Worm (Caenorhabditis elegans) whole organism, L3 larva: ENCODE results near the gene Y102A5C.2.

Experiments used
- R02D3.7 ChIP-seq: fragments of 150-350 bp; optimal IDR thresholded peaks from 2 replicates; lab custom pipeline; 2014; ENCODE audit warnings: missing biosample characterization, missing genetic modification characterization
- aly-2 ChIP-seq: fragments of 150-350 bp; optimal IDR thresholded peaks from 2 replicates; lab custom pipeline; 2014; ENCODE audit warnings: missing biosample characterization, missing genetic modification characterization
- ceh-16 ChIP-seq: sonication (generic microtip); optimal IDR thresholded peaks from 2 replicates; lab custom pipeline; 2017; ENCODE audit warnings: missing biosample characterization, missing genetic modification characterization
- ceh-28 ChIP-seq: fragments of 150-350 bp; optimal IDR thresholded peaks from 2 replicates; lab custom pipeline; 2014; ENCODE audit warnings: missing biosample characterization, missing genetic modification reagents, missing genetic modification characterization
- ceh-82 ChIP-seq: fragments of 150-350 bp; optimal IDR thresholded peaks from 2 replicates; lab custom pipeline; 2014; ENCODE audit warnings: missing biosample characterization, missing genetic modification characterization
- ceh-9 ChIP-seq: sonication (generic microtip); optimal IDR thresholded peaks from 2 replicates; lab custom pipeline; 2018; ENCODE audit warnings: missing biosample characterization, missing genetic modification characterization
- daf-12 ChIP-seq: fragments of 150-350 bp; optimal IDR thresholded peaks from 2 replicates; lab custom pipeline; 2014; ENCODE audit warnings: missing biosample characterization, missing genetic modification reagents, missing genetic modification characterization
- egl-27 ChIP-seq: sonication (generic microtip); optimal IDR thresholded peaks from 4 replicates; lab custom pipeline; 2017; ENCODE audit warnings: missing biosample characterization, missing genetic modification reagents, missing genetic modification characterization
- egl-5 ChIP-seq: fragments of 150-350 bp; optimal IDR thresholded peaks from 2 replicates; lab custom pipeline; 2017; ENCODE audit warnings: missing biosample characterization, missing genetic modification reagents, missing genetic modification characterization, inconsistent platforms
- elt-1 ChIP-seq: fragments of 150-350 bp; optimal IDR thresholded peaks from 2 replicates; lab custom pipeline; 2014; ENCODE audit warnings: missing biosample characterization, missing genetic modification characterization
- elt-2 ChIP-seq: sonication (generic microtip); optimal IDR thresholded peaks from 2 replicates; lab custom pipeline; 2016; ENCODE audit warnings: missing genetic modification reagents, mild to moderate bottlenecking, missing genetic modification characterization, missing compliant biosample characterization
- elt-3 ChIP-seq, 3 experiments: fragments of 150-350 bp in 1 of 3; sonication (generic microtip) in 2 of 3; optimal IDR thresholded peaks; 2 replicates in 2 of 3; 4 replicates in 1 of 3; lab custom pipeline; 2014 to 2017; ENCODE audit warnings: missing biosample characterization in 3 of 3, missing genetic modification characterization in 3 of 3
- eor-1 ChIP-seq, 2 experiments: fragments of 150-350 bp; optimal IDR thresholded peaks; 2 replicates each; lab custom pipeline; 2014 to 2018; ENCODE audit warnings: missing biosample characterization in 2 of 2, missing genetic modification characterization in 2 of 2
- fkh-10 ChIP-seq: sonication (generic microtip); optimal IDR thresholded peaks from 2 replicates; lab custom pipeline; 2017; ENCODE audit warnings: missing biosample characterization, missing genetic modification reagents, missing genetic modification characterization
- fkh-2 ChIP-seq: fragments of 150-350 bp; optimal IDR thresholded peaks from 2 replicates; lab custom pipeline; 2014; ENCODE audit warnings: missing biosample characterization, missing genetic modification reagents, missing genetic modification characterization
- hmg-11 ChIP-seq: sonication (generic microtip); optimal IDR thresholded peaks from 2 replicates; lab custom pipeline; 2016; ENCODE audit warnings: missing genetic modification characterization, missing compliant biosample characterization
- jun-1 ChIP-seq: fragments of 150-350 bp; optimal IDR thresholded peaks from 2 replicates; lab custom pipeline; 2014; ENCODE audit warnings: missing biosample characterization, missing genetic modification reagents, missing genetic modification characterization
- lin-15B ChIP-seq: fragments of 150-350 bp; optimal IDR thresholded peaks from 2 replicates; lab custom pipeline; 2014; ENCODE audit warnings: missing biosample characterization, missing genetic modification characterization
- mdl-1 ChIP-seq: fragments of 150-350 bp; optimal IDR thresholded peaks from 2 replicates; lab custom pipeline; 2014; ENCODE audit warnings: missing biosample characterization, missing genetic modification characterization
- nfya-1 ChIP-seq: sonication (generic microtip); optimal IDR thresholded peaks from 2 replicates; lab custom pipeline; 2017; ENCODE audit warnings: missing genetic modification characterization, mild to moderate bottlenecking, missing compliant biosample characterization, antibody characterized with exemption, moderate library complexity; ENCODE audit not compliant: insufficient read depth
- nhr-11 ChIP-seq: fragments of 150-350 bp; optimal IDR thresholded peaks from 2 replicates; lab custom pipeline; 2014; ENCODE audit warnings: missing biosample characterization, missing genetic modification characterization
- nhr-12 ChIP-seq: fragments of 150-350 bp; optimal IDR thresholded peaks from 2 replicates; lab custom pipeline; 2014; ENCODE audit warnings: missing biosample characterization, missing genetic modification characterization
- nhr-23 ChIP-seq: fragments of 150-350 bp; optimal IDR thresholded peaks from 2 replicates; lab custom pipeline; 2014; ENCODE audit warnings: missing biosample characterization, missing genetic modification reagents, missing genetic modification characterization
- nhr-237 ChIP-seq: fragments of 150-350 bp; optimal IDR thresholded peaks from 2 replicates; lab custom pipeline; 2014; ENCODE audit warnings: missing biosample characterization, missing genetic modification characterization
- nhr-25 ChIP-seq: sonication (generic microtip); optimal IDR thresholded peaks from 2 replicates; lab custom pipeline; 2017; ENCODE audit warnings: missing biosample characterization, missing genetic modification characterization
- nhr-28 ChIP-seq: fragments of 150-350 bp; optimal IDR thresholded peaks from 2 replicates; lab custom pipeline; 2014; ENCODE audit warnings: missing biosample characterization, missing genetic modification characterization
- nhr-43 ChIP-seq: sonication (generic microtip); optimal IDR thresholded peaks from 2 replicates; lab custom pipeline; 2016; ENCODE audit warnings: mild to moderate bottlenecking, missing genetic modification characterization, missing compliant biosample characterization; ENCODE audit not compliant: poor library complexity, severe bottlenecking
- nhr-76 ChIP-seq: fragments of 150-350 bp; sonication (generic microtip); optimal IDR thresholded peaks from 5 replicates; lab custom pipeline; 2014; ENCODE audit warnings: missing biosample characterization, missing genetic modification characterization
- pha-4 ChIP-seq: fragments of 150-350 bp; optimal IDR thresholded peaks from 2 replicates; lab custom pipeline; 2014; ENCODE audit warnings: missing biosample characterization, missing genetic modification reagents, missing genetic modification characterization
- pqm-1 ChIP-seq: fragments of 150-350 bp; optimal IDR thresholded peaks from 2 replicates; lab custom pipeline; 2017; ENCODE audit warnings: missing biosample characterization, missing genetic modification characterization, inconsistent platforms
- snpc-4 ChIP-seq: fragments of 150-350 bp; optimal IDR thresholded peaks from 2 replicates; lab custom pipeline; 2014; ENCODE audit warnings: missing biosample characterization, missing genetic modification characterization
- tbx-2 ChIP-seq: sonication (generic microtip); optimal IDR thresholded peaks from 2 replicates; lab custom pipeline; 2016; ENCODE audit warnings: mild to moderate bottlenecking, missing genetic modification characterization, missing compliant biosample characterization
- unc-39 ChIP-seq: sonication (generic microtip); optimal IDR thresholded peaks from 4 replicates; lab custom pipeline; 2017; ENCODE audit warnings: missing biosample characterization, missing genetic modification characterization
- unc-62 ChIP-seq: fragments of 150-350 bp; sonication (generic microtip); optimal IDR thresholded peaks from 4 replicates; lab custom pipeline; 2014; ENCODE audit warnings: missing biosample characterization, missing genetic modification reagents, missing genetic modification characterization
- zag-1 ChIP-seq: fragments of 150-350 bp; optimal IDR thresholded peaks from 2 replicates; lab custom pipeline; 2014; ENCODE audit warnings: missing biosample characterization, missing genetic modification characterization
- ztf-4 ChIP-seq: fragments of 150-350 bp; optimal IDR thresholded peaks from 2 replicates; lab custom pipeline; 2014; ENCODE audit warnings: missing biosample characterization, missing genetic modification characterization

The Y102A5C.2 gene

ce11 chrV:16910864-16911263, 7.7 kb upstream of the Y102A5C.2 start:
- TF ChIP-seq elt-2 (tag; lab: Kevin White, UChicago) (peak; percentile 25), nhr-23 (tag; lab: Kevin White, UChicago) (no peak), elt-1 (no peak), pha-4 (peak; percentile 61), pqm-1 (tag; lab: Kevin White, UChicago) (peak; percentile 3), mdl-1 (tag; lab: Kevin White, UChicago) (no peak), egl-27 (tag; lab: Kevin White, UChicago) (no peak)

- TF ChIP-seq elt-2 (tag; lab: Kevin White, UChicago), result peak; percentile 44
- peak; percentile 10 for TF ChIP-seq pqm-1 (tag; lab: Kevin White, UChicago)
- no peak for TF ChIP-seq fkh-10
These were observed 7.2 kb upstream of the Y102A5C.2 start for ce11 chrV:16911294-16911693.

- no peak for TF ChIP-seq ceh-28 (tag; lab: Kevin White, UChicago)
- TF ChIP-seq mdl-1 (tag; lab: Kevin White, UChicago), result no peak
- TF ChIP-seq nhr-237 (tag; lab: Kevin White, UChicago), result no peak
- no peak for TF ChIP-seq ceh-16
- no peak for TF ChIP-seq R02D3.7 (tag; lab: Kevin White, UChicago)
- no peak for TF ChIP-seq unc-62
These were observed 6.6 kb upstream of the Y102A5C.2 start, which contains the start of gene nhr-116 for ce11 chrV:16911934-16912333. nhr-116 (plus strand) TSS chrV:16912234.

- TF ChIP-seq daf-12 (tag; lab: Kevin White, UChicago) (no peak), ztf-4 (tag; lab: Kevin White, UChicago) (no peak), eor-1 (tag; optimal IDR thresholded peaks at IDR 0.05; lab: Kevin White, UChicago) (no peak), unc-39 (tag; lab: Kevin White, UChicago) (no peak), egl-5 (tag; lab: Kevin White, UChicago) (no peak), fkh-2 (no peak), ceh-82 (tag; lab: Kevin White, UChicago) (no peak), nhr-11 (tag; lab: Kevin White, UChicago) (no peak), nhr-76 (tag; lab: Kevin White, UChicago) (no peak), nhr-28 (tag; lab: Kevin White, UChicago) (no peak), nhr-23 (tag; lab: Kevin White, UChicago) (no peak)
These were observed 2.5 kb upstream of the Y102A5C.2 start, which contains the start of gene F09C6.10 for ce11 chrV:16916079-16916478. F09C6.10 (minus strand) TSS chrV:16916179.

ce11 chrV:16919675-16920074, 1.1 kb downstream of the Y102A5C.2 start:
- TF ChIP-seq jun-1 (tag; lab: Kevin White, UChicago) (no peak), tbx-2 (tag; lab: Kevin White, UChicago) (no peak), zag-1 (tag; lab: Kevin White, UChicago) (no peak)

ce11 chrV:16921952-16922351, 3.4 kb downstream of the Y102A5C.2 start, which contains the start of gene Y102A5C.4:
Y102A5C.4 (plus strand) TSS chrV:16922252.
- TF ChIP-seq fkh-2, result no peak
- no peak for TF ChIP-seq ceh-9 (tag; lab: Kevin White, UChicago)
- no peak for TF ChIP-seq nhr-12 (tag; lab: Kevin White, UChicago)
- no peak for TF ChIP-seq daf-12 (tag; lab: Kevin White, UChicago)
- TF ChIP-seq elt-2 (tag; lab: Kevin White, UChicago), result no peak
- no peak for TF ChIP-seq nhr-43
- no peak for TF ChIP-seq hmg-11 (tag; lab: Kevin White, UChicago)
- no peak for TF ChIP-seq nhr-25 (tag; lab: Kevin White, UChicago)
- TF ChIP-seq zag-1 (tag; lab: Kevin White, UChicago), result no peak
- TF ChIP-seq, all 47 proteins: peak for 0

- no peak for TF ChIP-seq elt-3 (tag; optimal IDR thresholded peaks at IDR 0.05; lab: Kevin White, UChicago)
- TF ChIP-seq fkh-10, result no peak
- no peak for TF ChIP-seq tbx-2 (tag; lab: Kevin White, UChicago)
- TF ChIP-seq aly-2 (tag; lab: Kevin White, UChicago), result no peak
- no peak for TF ChIP-seq nfya-1 (tag; lab: Kevin White, UChicago)
- no peak for TF ChIP-seq daf-12 (tag; lab: Kevin White, UChicago)
- TF ChIP-seq lin-15B (tag; lab: Kevin White, UChicago), result no peak
- no peak for TF ChIP-seq eor-1 (tag; optimal IDR thresholded peaks at IDR 0.05; lab: Kevin White, UChicago)
- TF ChIP-seq snpc-4 (tag; lab: Kevin White, UChicago), result no peak
These were observed 8.8 kb downstream of the Y102A5C.2 start, which contains the start of gene Y102A5C.36 for ce11 chrV:16927345-16927744. Y102A5C.36 (minus strand) TSS chrV:16927445.
